Worm (Caenorhabditis elegans) whole organism, midembryonic: Measurements from ENCODE around the gene irld-49.

Experiments
- T22C8.4 ChIP-seq: fragments of 200-800 bp; sonication (Bioruptor generic); IDR thresholded peaks from 2 replicates; pipeline ENCODE4 v1.3.6; 2022; ENCODE audit warnings: missing genetic modification characterization, missing compliant biosample characterization
- cog-1 ChIP-seq: sonication (generic microtip); optimal IDR thresholded peaks from 2 replicates; lab custom pipeline; 2016; ENCODE audit warnings: missing genetic modification characterization, missing compliant biosample characterization
- flt-1 ChIP-seq: fragments of 200-800 bp; sonication (Bioruptor generic); IDR thresholded peaks from 2 replicates; pipeline ENCODE4 v1.3.6; 2022; ENCODE audit warnings: missing genetic modification characterization, missing compliant biosample characterization
- klf-2 ChIP-seq: fragments of 200-800 bp; sonication (Bioruptor generic); conservative IDR thresholded peaks from 2 replicates; pipeline ENCODE4 v1.3.6; 2022; ENCODE audit warnings: missing genetic modification reagents, missing genetic modification characterization, missing compliant biosample characterization
- med-1 ChIP-seq: sonication (generic microtip); optimal IDR thresholded peaks from 2 replicates; lab custom pipeline; 2017; ENCODE audit warnings: missing genetic modification characterization, mild to moderate bottlenecking, missing compliant biosample characterization, antibody characterized with exemption, missing genetic modification reagents; ENCODE audit not compliant: insufficient read depth
- ref-1 ChIP-seq: fragments of 200-800 bp; sonication (Bioruptor generic); conservative IDR thresholded peaks from 2 replicates; pipeline ENCODE4 v1.3.6; 2022; ENCODE audit warnings: missing genetic modification reagents, missing genetic modification characterization, missing compliant biosample characterization
- tab-1 ChIP-seq: fragments of 200-800 bp; sonication (Bioruptor generic); IDR thresholded peaks from 2 replicates; pipeline ENCODE4 v1.3.6; 2022; ENCODE audit warnings: missing genetic modification characterization, missing compliant biosample characterization
- ztf-23 ChIP-seq: fragments of 200-800 bp; sonication (Bioruptor generic); IDR thresholded peaks from 2 replicates; pipeline ENCODE4 v1.3.6; 2022; ENCODE audit warnings: missing genetic modification reagents, missing genetic modification characterization, missing compliant biosample characterization
- ztf-29 ChIP-seq: fragments of 200-800 bp; sonication (Bioruptor generic); IDR thresholded peaks from 2 replicates; pipeline ENCODE4 v1.3.6; 2022; ENCODE audit warnings: missing genetic modification reagents, missing genetic modification characterization, missing compliant biosample characterization

ce11 chrII:2929846-2930245 lies 14.1 kb upstream of the irld-49 start:
- TF ChIP-seq flt-1 (GFP tag; lab: Robert Waterston, UW), result no peak
- no peak for TF ChIP-seq ref-1
- TF ChIP-seq ztf-23, result no peak
- no peak for TF ChIP-seq cog-1 (tag; lab: Kevin White, UChicago)
- no peak for TF ChIP-seq tab-1
- no peak for TF ChIP-seq T22C8.4 (GFP tag; lab: Robert Waterston, UW)
- no peak for TF ChIP-seq ztf-29 (GFP tag; lab: Robert Waterston, UW)
- no peak for TF ChIP-seq klf-2
- TF ChIP-seq med-1 (GFP tag; lab: Kevin White, UChicago), result no peak
